Fruit fly (Drosophila melanogaster) whole organism, embryonic: ENCODE data around the gene Try29F.

Experiments used
- ATbp ChIP-seq: fragments of 200-800 bp; sonication (Bioruptor generic); optimal IDR thresholded peaks from 2 replicates; lab custom pipeline; 2017; ENCODE audit warnings: missing biosample characterization, mild to moderate bottlenecking, missing genetic modification characterization, missing genetic modification reagents
- Adf1 ChIP-seq: fragments of 200-800 bp; sonication (Bioruptor generic); IDR thresholded peaks from 2 replicates; pipeline ENCODE4 v1.3.6; 2022; ENCODE audit warnings: missing biosample characterization, missing genetic modification characterization
- CG10543 ChIP-seq: fragments of 200-800 bp; sonication (Bioruptor generic); optimal IDR thresholded peaks from 3 replicates; lab custom pipeline; 2017; ENCODE audit warnings: missing biosample characterization, mild to moderate bottlenecking, missing genetic modification characterization, moderate library complexity
- CG12071 ChIP-seq: fragments of 200-800 bp; sonication (Bioruptor generic); optimal IDR thresholded peaks from 3 replicates; lab custom pipeline; 2018; ENCODE audit warnings: missing biosample characterization, mild to moderate bottlenecking, missing genetic modification characterization
- CG12104 ChIP-seq: fragments of 200-800 bp; sonication (Bioruptor generic); optimal IDR thresholded peaks from 3 replicates; lab custom pipeline; 2016; ENCODE audit warnings: missing biosample characterization, missing genetic modification characterization
- CG13624 ChIP-seq: fragments of 200-800 bp; sonication (Bioruptor generic); optimal IDR thresholded peaks from 2 replicates; lab custom pipeline; 2016; ENCODE audit warnings: missing biosample characterization, missing genetic modification characterization
- CG14710 ChIP-seq: fragments of 200-800 bp; sonication (Bioruptor generic); optimal IDR thresholded peaks from 3 replicates; lab custom pipeline; 2019; ENCODE audit warnings: missing biosample characterization, mild to moderate bottlenecking, missing genetic modification characterization, moderate library complexity
- CG15696 ChIP-seq: fragments of 200-800 bp; sonication (Bioruptor generic); optimal IDR thresholded peaks from 2 replicates; lab custom pipeline; 2019; ENCODE audit warnings: missing biosample characterization, mild to moderate bottlenecking, missing genetic modification characterization, moderate library complexity
- CG16863 ChIP-seq: fragments of 200-800 bp; sonication (Bioruptor generic); optimal IDR thresholded peaks from 3 replicates; lab custom pipeline; 2016; ENCODE audit warnings: missing biosample characterization, missing genetic modification characterization
- CG17359 ChIP-seq: fragments of 200-800 bp; sonication (Bioruptor generic); optimal IDR thresholded peaks from 3 replicates; lab custom pipeline; 2018; ENCODE audit warnings: missing biosample characterization, mild to moderate bottlenecking, missing genetic modification characterization, moderate library complexity
- CG17568 ChIP-seq: fragments of 200-800 bp; sonication (Bioruptor generic); optimal IDR thresholded peaks from 2 replicates; lab custom pipeline; 2018; ENCODE audit warnings: missing biosample characterization, mild to moderate bottlenecking, missing genetic modification characterization, moderate library complexity
- CG18619 ChIP-seq: fragments of 200-800 bp; sonication (Bioruptor generic); optimal IDR thresholded peaks from 3 replicates; lab custom pipeline; 2017; ENCODE audit warnings: missing biosample characterization, mild to moderate bottlenecking, missing genetic modification characterization
- CG2202 ChIP-seq: fragments of 200-800 bp; sonication (Bioruptor generic); optimal IDR thresholded peaks from 2 replicates; lab custom pipeline; 2018; ENCODE audit warnings: missing biosample characterization, mild to moderate bottlenecking, missing genetic modification characterization
- CG32767 ChIP-seq: fragments of 200-800 bp; sonication (Bioruptor generic); IDR thresholded peaks from 2 replicates; pipeline ENCODE4 v1.3.6; 2022; ENCODE audit warnings: missing biosample characterization, missing genetic modification characterization
- CG3847 ChIP-seq: fragments of 200-800 bp; sonication (Bioruptor generic); IDR thresholded peaks from 2 replicates; pipeline ENCODE4 v1.3.6; 2022; ENCODE audit warnings: missing biosample characterization, missing genetic modification characterization
- CG6654 ChIP-seq: fragments of 200-800 bp; sonication (Bioruptor generic); optimal IDR thresholded peaks from 2 replicates; lab custom pipeline; 2017; ENCODE audit warnings: missing biosample characterization, mild to moderate bottlenecking, missing genetic modification characterization
- CG9609 ChIP-seq: fragments of 200-800 bp; sonication (Bioruptor generic); optimal IDR thresholded peaks from 3 replicates; lab custom pipeline; 2016; ENCODE audit warnings: missing biosample characterization, missing genetic modification characterization
- Deaf1 ChIP-seq: fragments of 200-800 bp; optimal IDR thresholded peaks from 3 replicates; lab custom pipeline; 2019; ENCODE audit warnings: missing biosample characterization, mild to moderate bottlenecking, missing genetic modification characterization, moderate library complexity
- Dip3 ChIP-seq: fragments of 200-800 bp; sonication (Bioruptor generic); optimal IDR thresholded peaks from 3 replicates; lab custom pipeline; 2016; ENCODE audit warnings: missing biosample characterization, missing genetic modification characterization
- Doc3 ChIP-seq: fragments of 200-800 bp; sonication (Bioruptor generic); IDR thresholded peaks from 3 replicates; pipeline ENCODE4 v1.3.6; 2022; ENCODE audit warnings: missing biosample characterization, missing genetic modification characterization; ENCODE audit not compliant: partially characterized antibody
- GATAe ChIP-seq: fragments of 200-800 bp; sonication (Bioruptor generic); conservative IDR thresholded peaks from 2 replicates; pipeline ENCODE4 v1.3.6; 2022; ENCODE audit warnings: missing biosample characterization, missing genetic modification characterization
- Jarid2 ChIP-seq: fragments of 200-800 bp; sonication (Bioruptor generic); optimal IDR thresholded peaks from 3 replicates; lab custom pipeline; 2017; ENCODE audit warnings: mild to moderate bottlenecking, missing biosample characterization, missing genetic modification reagents, missing genetic modification characterization
- Six4 ChIP-seq: fragments of 200-800 bp; sonication (Bioruptor generic); optimal IDR thresholded peaks from 2 replicates; lab custom pipeline; 2016; ENCODE audit warnings: missing biosample characterization, missing genetic modification characterization
- ac ChIP-seq: fragments of 200-800 bp; sonication (Bioruptor generic); optimal IDR thresholded peaks from 3 replicates; lab custom pipeline; 2017; ENCODE audit warnings: missing biosample characterization, mild to moderate bottlenecking, missing genetic modification characterization
- btn ChIP-seq: fragments of 200-800 bp; sonication (Bioruptor generic); optimal IDR thresholded peaks from 2 replicates; lab custom pipeline; 2016; ENCODE audit warnings: missing biosample characterization, missing genetic modification characterization
- esg ChIP-seq: fragments of 200-800 bp; sonication (Bioruptor generic); conservative IDR thresholded peaks from 2 replicates; pipeline ENCODE4 v1.3.6; 2022; ENCODE audit warnings: missing biosample characterization, missing genetic modification characterization
- ftz-f1 ChIP-seq: fragments of 200-800 bp; sonication (Bioruptor generic); optimal IDR thresholded peaks from 2 replicates; lab custom pipeline; 2016; ENCODE audit warnings: missing biosample characterization, missing genetic modification characterization
- gcm2 ChIP-seq: fragments of 200-800 bp; sonication (Bioruptor generic); optimal IDR thresholded peaks from 2 replicates; lab custom pipeline; 2016; ENCODE audit warnings: missing biosample characterization, missing genetic modification characterization
- ham ChIP-seq: fragments of 200-800 bp; sonication (Bioruptor generic); IDR thresholded peaks from 2 replicates; pipeline ENCODE4 v1.3.6; 2022; ENCODE audit warnings: missing biosample characterization, missing genetic modification characterization
- lab ChIP-seq: fragments of 200-800 bp; sonication (Bioruptor generic); optimal IDR thresholded peaks from 3 replicates; lab custom pipeline; 2017; ENCODE audit warnings: missing biosample characterization, missing genetic modification characterization, mild to moderate bottlenecking, moderate library complexity, missing genetic modification reagents
- lbe ChIP-seq: fragments of 200-800 bp; sonication (Bioruptor generic); optimal IDR thresholded peaks from 2 replicates; lab custom pipeline; 2016; ENCODE audit warnings: missing biosample characterization, mild to moderate bottlenecking, missing genetic modification characterization
- odd ChIP-seq: fragments of 200-800 bp; sonication (Bioruptor generic); optimal IDR thresholded peaks from 2 replicates; lab custom pipeline; 2017; ENCODE audit warnings: missing biosample characterization, mild to moderate bottlenecking, missing genetic modification characterization
- onecut ChIP-seq: fragments of 200-800 bp; sonication (Bioruptor generic); IDR thresholded peaks from 2 replicates; pipeline ENCODE4 v1.3.6; 2022; ENCODE audit warnings: missing biosample characterization, missing genetic modification characterization
- org-1 ChIP-seq: fragments of 200-800 bp; sonication (Bioruptor generic); optimal IDR thresholded peaks from 2 replicates; lab custom pipeline; 2017; ENCODE audit warnings: missing biosample characterization, missing genetic modification characterization
- p53 ChIP-seq: fragments of 200-800 bp; sonication (Bioruptor generic); optimal IDR thresholded peaks from 2 replicates; lab custom pipeline; 2016; ENCODE audit warnings: missing biosample characterization, missing genetic modification characterization
- pan ChIP-seq, 4 experiments: fragments of >200 bp in 3 of 4; fragments of 200-800 bp in 1 of 4; sonication (Bioruptor generic) in 1 of 4; optimal IDR thresholded peaks in 3 of 4; IDR thresholded peaks in 1 of 4; 2 replicates each; pipeline versions ENCODE4 v1.3.6 to Lab custom; 2017 to 2022; ENCODE audit warnings: missing biosample characterization in 2 of 4, missing genetic modification characterization in 2 of 4, mixed read lengths in 1 of 4
- pnt ChIP-seq: fragments of 200-800 bp; sonication (Bioruptor generic); optimal IDR thresholded peaks from 3 replicates; lab custom pipeline; 2016; ENCODE audit warnings: missing biosample characterization, missing genetic modification characterization
- sc ChIP-seq, 3 experiments: fragments of >200 bp in 2 of 3; fragments of 200-800 bp in 1 of 3; sonication (Bioruptor generic) in 1 of 3; optimal IDR thresholded peaks; 2 replicates in 2 of 3; 3 replicates in 1 of 3; lab custom pipeline; 2017; ENCODE audit warnings: mild to moderate bottlenecking in 1 of 3, missing biosample characterization in 1 of 3, missing genetic modification characterization in 1 of 3, missing genetic modification reagents in 1 of 3
- sd ChIP-seq: fragments of 200-800 bp; sonication (Bioruptor generic); optimal IDR thresholded peaks from 3 replicates; lab custom pipeline; 2018; ENCODE audit warnings: missing biosample characterization, mild to moderate bottlenecking, missing genetic modification characterization, moderate library complexity
- sens ChIP-seq: fragments of 200-800 bp; sonication (Bioruptor generic); peaks from one replicate; lab custom pipeline; 2016; ENCODE audit warnings: missing biosample characterization, missing genetic modification characterization
- shn ChIP-seq: fragments of 200-800 bp; sonication (Bioruptor generic); optimal IDR thresholded peaks from 3 replicates; lab custom pipeline; 2016; ENCODE audit warnings: missing biosample characterization, missing genetic modification characterization
- stc ChIP-seq: fragments of 200-800 bp; sonication (Bioruptor generic); IDR thresholded peaks from 2 replicates; pipeline ENCODE4 v1.3.6; 2022; ENCODE audit warnings: missing biosample characterization, missing genetic modification characterization
- tio ChIP-seq: fragments of 200-800 bp; sonication (Bioruptor generic); optimal IDR thresholded peaks from 2 replicates; lab custom pipeline; 2017; ENCODE audit warnings: missing biosample characterization, missing genetic modification characterization, inconsistent platforms
- trem ChIP-seq: fragments of 200-800 bp; optimal IDR thresholded peaks from 3 replicates; lab custom pipeline; 2019; ENCODE audit warnings: missing biosample characterization, mild to moderate bottlenecking, missing genetic modification characterization, moderate library complexity
- trh ChIP-seq: fragments of 200-800 bp; sonication (Bioruptor generic); optimal IDR thresholded peaks from 2 replicates; lab custom pipeline; 2016; ENCODE audit warnings: missing biosample characterization, missing genetic modification characterization
- ttk ChIP-seq: fragments of 200-800 bp; sonication (Bioruptor generic); IDR thresholded peaks from 2 replicates; pipeline ENCODE4 v2.1.2; 2022; ENCODE audit warnings: missing biosample characterization, missing genetic modification characterization
- wek ChIP-seq: fragments of 200-800 bp; sonication (Bioruptor generic); optimal IDR thresholded peaks from 3 replicates; lab custom pipeline; 2018; ENCODE audit warnings: missing biosample characterization, mild to moderate bottlenecking, missing genetic modification characterization, moderate library complexity
- zen ChIP-seq: fragments of 200-800 bp; sonication (Bioruptor generic); optimal IDR thresholded peaks from 3 replicates; lab custom pipeline; 2018; ENCODE audit warnings: missing biosample characterization, mild to moderate bottlenecking, missing genetic modification characterization, moderate library complexity

Gene Try29F

DNA sequence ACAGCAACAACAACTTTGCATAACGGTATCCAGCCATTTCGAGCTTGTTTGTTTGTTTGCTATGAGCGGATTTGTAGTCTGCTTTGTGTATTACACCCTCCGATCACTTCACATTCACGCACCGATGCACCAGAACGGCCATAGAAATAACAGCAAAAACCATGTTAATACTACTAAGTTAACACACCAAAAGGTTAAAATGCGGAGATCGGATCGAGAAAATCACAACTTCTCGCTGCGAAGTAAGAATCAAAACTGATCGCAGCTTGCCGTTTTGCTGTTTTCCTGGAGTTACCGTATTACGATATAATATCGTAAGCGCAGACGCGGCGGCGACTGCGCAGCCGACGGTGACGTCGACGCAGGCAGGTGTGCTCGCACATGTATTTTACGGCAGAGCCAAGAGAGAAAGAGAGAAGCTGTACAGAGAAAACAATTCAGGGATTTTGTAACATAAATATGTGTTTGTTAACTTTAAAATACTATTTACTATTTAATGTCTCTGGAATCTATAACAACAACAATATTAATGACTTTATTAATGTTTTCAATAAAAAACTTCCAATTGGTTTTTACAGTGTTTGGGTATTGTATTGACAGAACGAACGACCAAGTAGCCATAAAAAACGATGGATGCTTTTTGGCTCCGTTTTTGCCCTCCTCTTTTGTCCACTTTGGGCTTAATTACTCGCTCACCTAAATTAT, 13.6 kb upstream of the Try29F start, which contains the start of gene CG13101 (continued):
- TF ChIP-seq CG17359 (tag; lab: Kevin White, UChicago) (peak; percentile 93), CG12071 (peak; percentile 72), esg (GFP tag; lab: Robert Waterston, UW) (peak; percentile 92), sc (optimal IDR thresholded peaks at IDR 0.05; lab: Kevin White, UChicago) (no peak), sc (GFP tag; optimal IDR thresholded peaks at IDR 0.05; lab: Kevin White, UChicago) (peak; percentile 85), Dip3 (GFP tag; lab: Kevin White, UChicago) (peak; percentile 81), Jarid2 (GFP tag; lab: Kevin White, UChicago) (peak; percentile 78), tio (GFP tag; lab: Kevin White, UChicago) (peak; percentile 91), CG16863 (GFP tag; lab: Kevin White, UChicago) (peak; percentile 85), Adf1 (GFP tag; lab: Robert Waterston, UW) (peak; percentile 94), CG14710 (tag; lab: Kevin White, UChicago) (peak; percentile 91), btn (GFP tag; lab: Kevin White, UChicago) (no peak), Doc3 (GFP tag; lab: Robert Waterston, UW) (no peak), Six4 (GFP tag; lab: Kevin White, UChicago) (peak; percentile 83), trem (tag; lab: Kevin White, UChicago) (peak; percentile 88), Deaf1 (tag; lab: Kevin White, UChicago) (peak; percentile 82), CG3847 (GFP tag; lab: Robert Waterston, UW) (peak; percentile 94), lbe (GFP tag; lab: Kevin White, UChicago) (peak; percentile 94), sd (tag; lab: Kevin White, UChicago) (peak; percentile 84), onecut (GFP tag; lab: Robert Waterston, UW) (peak; percentile 81), CG18619 (peak; percentile 87), gcm2 (GFP tag; lab: Kevin White, UChicago) (peak; percentile 60), p53 (GFP tag; lab: Kevin White, UChicago) (peak; percentile 5), CG32767 (GFP tag; lab: Robert Waterston, UW) (peak; percentile 89), odd (peak; percentile 90), CG17568 (GFP tag; lab: Kevin White, UChicago) (peak; percentile 91), CG15696 (tag; lab: Kevin White, UChicago) (peak; percentile 73), lab (GFP tag; lab: Kevin White, UChicago) (peak; percentile 96), GATAe (GFP tag; lab: Robert Waterston, UW) (peak; percentile 49; the same call in 1 of the 2 replicates), trh (GFP tag; lab: Kevin White, UChicago) (peak; percentile 60), CG10543 (GFP tag; lab: Kevin White, UChicago) (peak; percentile 39), ATbp (GFP tag; lab: Kevin White, UChicago) (peak; percentile 89), wek (no peak), sens (GFP tag; lab: Kevin White, UChicago) (peak; percentile 98), zen (tag; lab: Kevin White, UChicago) (peak; percentile 89), shn (peak; percentile 3), CG6654 (GFP tag; lab: Kevin White, UChicago) (peak; percentile 20), stc (GFP tag; lab: Robert Waterston, UW) (peak; percentile 96), CG13624 (GFP tag; lab: Kevin White, UChicago) (peak; percentile 88), pan (optimal IDR thresholded peaks at IDR 0.05; lab: Kevin White, UChicago) (no peak), pan (GFP tag; optimal IDR thresholded peaks at IDR 0.05 in 1 of 2, IDR thresholded peaks at IDR 0.05 in 1 of 2) (peak in 1 of 2 experiments; percentile 98), ac (peak; percentile 77), CG2202 (peak; percentile 89), ham (GFP tag; lab: Robert Waterston, UW) (peak; percentile 88), CG12104 (GFP tag; lab: Kevin White, UChicago) (peak; percentile 84), pnt (peak; percentile 58), ttk (peak; percentile 93), CG9609 (GFP tag; lab: Kevin White, UChicago) (peak; percentile 69), ftz-f1 (GFP tag; lab: Kevin White, UChicago) (peak; percentile 24), org-1 (GFP tag; lab: Kevin White, UChicago) (peak; percentile 89)
